Fruit fly (Drosophila melanogaster) whole organism, wandering third instar larva: ENCODE results near the gene TAF1B.

ENCODE experiments used
- Abd-B ChIP-seq: fragments of >200 bp; optimal IDR thresholded peaks from 2 replicates; lab custom pipeline; 2017; ENCODE audit warnings: missing biosample characterization, missing genetic modification characterization
- CG32264 ChIP-seq: fragments of 200-800 bp; sonication (Bioruptor generic); optimal IDR thresholded peaks from 2 replicates; lab custom pipeline; 2016; ENCODE audit warnings: missing biosample characterization, missing genetic modification characterization
- CG9705 ChIP-seq: fragments of 200-800 bp; sonication (Bioruptor generic); optimal IDR thresholded peaks from 2 replicates; lab custom pipeline; 2018; ENCODE audit warnings: missing biosample characterization, mild to moderate bottlenecking, missing genetic modification characterization
- CrebA ChIP-seq: fragments of 200-800 bp; sonication (Bioruptor generic); optimal IDR thresholded peaks from 2 replicates; lab custom pipeline; 2016; ENCODE audit warnings: missing biosample characterization, mild to moderate bottlenecking, missing genetic modification characterization, borderline replicate concordance
- Dfd ChIP-seq: fragments of >200 bp; optimal IDR thresholded peaks from 2 replicates; lab custom pipeline; 2017; ENCODE audit warnings: missing biosample characterization, missing genetic modification characterization
- Dif ChIP-seq: fragments of 200-275, 200-300 bp; sonication (Bioruptor generic); optimal IDR thresholded peaks from 2 replicates; lab custom pipeline; 2018; ENCODE audit warnings: missing biosample characterization, missing genetic modification characterization; ENCODE audit not compliant: partially characterized antibody
- GATAd ChIP-seq: sonication (Bioruptor generic); optimal IDR thresholded peaks from 2 replicates; lab custom pipeline; 2016; ENCODE audit warnings: missing biosample characterization, missing genetic modification characterization
- HLH106 ChIP-seq: fragments of 200-800 bp; optimal IDR thresholded peaks from 3 replicates; lab custom pipeline; 2019; ENCODE audit warnings: missing biosample characterization, mild to moderate bottlenecking, missing genetic modification characterization, moderate library complexity
- Hnf4 ChIP-seq: fragments of 200-800 bp; sonication (Bioruptor generic); optimal IDR thresholded peaks from 2 replicates; lab custom pipeline; 2016; ENCODE audit warnings: missing biosample characterization, mild to moderate bottlenecking, missing genetic modification characterization
- Hr78 ChIP-seq: fragments of >200 bp; optimal IDR thresholded peaks from 2 replicates; lab custom pipeline; 2017; ENCODE audit warnings: missing biosample characterization, missing genetic modification characterization
- Hr83 ChIP-seq: fragments of 200-300 bp; sonication (Bioruptor generic); optimal IDR thresholded peaks from 2 replicates; lab custom pipeline; 2016; ENCODE audit warnings: missing biosample characterization, mild to moderate bottlenecking, missing genetic modification characterization, moderate library complexity; ENCODE audit not compliant: poor library complexity, severe bottlenecking
- Jra ChIP-seq: sonication (Bioruptor generic); optimal IDR thresholded peaks from 2 replicates; lab custom pipeline; 2016; ENCODE audit warnings: missing biosample characterization, missing genetic modification characterization
- Mio ChIP-seq: sonication (Bioruptor generic); optimal IDR thresholded peaks from 2 replicates; lab custom pipeline; 2016; ENCODE audit warnings: missing biosample characterization, missing genetic modification characterization
- Myc ChIP-seq: fragments of >200 bp; optimal IDR thresholded peaks from 2 replicates; lab custom pipeline; 2017
- N ChIP-seq: fragments of >200 bp; optimal IDR thresholded peaks from 2 replicates; lab custom pipeline; 2018; ENCODE audit warnings: missing biosample characterization, missing external identifiers, missing genetic modification characterization
- OdsH ChIP-seq: fragments of 200-800 bp; sonication (Bioruptor generic); optimal IDR thresholded peaks from 2 replicates; lab custom pipeline; 2016; ENCODE audit warnings: missing biosample characterization, mild to moderate bottlenecking, missing genetic modification characterization
- Rel ChIP-seq, 2 experiments: fragments of 200-800 bp; sonication (Bioruptor generic) in 1 of 2; optimal IDR thresholded peaks; 2 replicates in 1 of 2; 3 replicates in 1 of 2; lab custom pipeline; 2016 to 2019; ENCODE audit warnings: mild to moderate bottlenecking in 2 of 2, missing biosample characterization in 2 of 2, missing genetic modification characterization in 2 of 2, moderate library complexity in 1 of 2
- Sp1 ChIP-seq: fragments of 200-800 bp; sonication (Bioruptor generic); optimal IDR thresholded peaks from 3 replicates; lab custom pipeline; 2019; ENCODE audit warnings: missing biosample characterization, mild to moderate bottlenecking, missing genetic modification characterization, moderate library complexity
- Vsx2 ChIP-seq: fragments of 200-300, 225-300 bp; sonication (Bioruptor generic); optimal IDR thresholded peaks from 2 replicates; lab custom pipeline; 2018; ENCODE audit warnings: missing biosample characterization, missing genetic modification characterization; ENCODE audit not compliant: partially characterized antibody
- br ChIP-seq: fragments of 200-800 bp; sonication (Bioruptor generic); optimal IDR thresholded peaks from 2 replicates; lab custom pipeline; 2016; ENCODE audit warnings: missing biosample characterization, missing genetic modification characterization
- brk ChIP-seq: fragments of 200-800 bp; sonication (Bioruptor generic); optimal IDR thresholded peaks from 2 replicates; lab custom pipeline; 2016; ENCODE audit warnings: missing biosample characterization, mild to moderate bottlenecking, missing genetic modification characterization
- dl ChIP-seq, 2 experiments: fragments of 175-275, 200-275 bp in 1 of 2; fragments of 200-275 bp in 1 of 2; sonication (Bioruptor generic); optimal IDR thresholded peaks; lab custom pipeline; 2018; ENCODE audit warnings: mild to moderate bottlenecking in 2 of 2, missing biosample characterization in 2 of 2, missing genetic modification characterization in 2 of 2, moderate library complexity in 2 of 2; ENCODE audit not compliant: partially characterized antibody in 2 of 2, insufficient read depth in 1 of 2
- dmrt93B ChIP-seq: fragments of 200-800 bp; sonication (Bioruptor generic); optimal IDR thresholded peaks from 2 replicates; lab custom pipeline; 2018; ENCODE audit warnings: missing biosample characterization, mild to moderate bottlenecking, missing genetic modification characterization
- dsf ChIP-seq: sonication (Bioruptor generic); optimal IDR thresholded peaks from 2 replicates; lab custom pipeline; 2016; ENCODE audit warnings: missing biosample characterization, missing genetic modification characterization, borderline replicate concordance
- ey ChIP-seq: fragments of 200-800 bp; sonication (Bioruptor generic); optimal IDR thresholded peaks from 2 replicates; lab custom pipeline; 2016; ENCODE audit warnings: missing biosample characterization, missing genetic modification characterization
- foxo ChIP-seq, 2 experiments: fragments of 200-800 bp; sonication (Bioruptor generic); optimal IDR thresholded peaks; 2 replicates in 1 of 2; 3 replicates in 1 of 2; lab custom pipeline; 2016 to 2017; ENCODE audit warnings: missing biosample characterization in 2 of 2, missing genetic modification characterization in 2 of 2
- fru ChIP-seq: fragments of 200-800 bp; sonication (Bioruptor generic); optimal IDR thresholded peaks from 3 replicates; lab custom pipeline; 2016; ENCODE audit warnings: missing biosample characterization, mild to moderate bottlenecking, missing genetic modification characterization
- h ChIP-seq: fragments of 200-800 bp; sonication (Bioruptor generic); optimal IDR thresholded peaks from 3 replicates; lab custom pipeline; 2016; ENCODE audit warnings: missing biosample characterization, mild to moderate bottlenecking, missing genetic modification characterization
- jim ChIP-seq: fragments of 175-275, 200-325 bp; sonication (Bioruptor generic); optimal IDR thresholded peaks from 2 replicates; lab custom pipeline; 2016; ENCODE audit warnings: missing biosample characterization, mild to moderate bottlenecking, missing genetic modification characterization
- lola ChIP-seq: fragments of >200 bp; optimal IDR thresholded peaks from 2 replicates; lab custom pipeline; 2017; ENCODE audit warnings: missing biosample characterization, missing genetic modification characterization
- pan ChIP-seq: fragments of >200 bp; optimal IDR thresholded peaks from 2 replicates; lab custom pipeline; 2017
- psq ChIP-seq: fragments of 200-800 bp; sonication (Bioruptor generic); optimal IDR thresholded peaks from 3 replicates; lab custom pipeline; 2017; ENCODE audit warnings: missing biosample characterization, mild to moderate bottlenecking, missing genetic modification characterization, moderate library complexity
- rgr ChIP-seq: fragments of 200-800 bp; sonication (Bioruptor generic); optimal IDR thresholded peaks from 3 replicates; lab custom pipeline; 2016; ENCODE audit warnings: missing biosample characterization, mild to moderate bottlenecking, missing genetic modification characterization
- sage ChIP-seq: fragments of 200-800 bp; sonication (Bioruptor generic); optimal IDR thresholded peaks from 2 replicates; lab custom pipeline; 2016; ENCODE audit warnings: missing biosample characterization, mild to moderate bottlenecking, missing genetic modification characterization
- sv ChIP-seq: fragments of 200-800 bp; sonication (Bioruptor generic); optimal IDR thresholded peaks from 3 replicates; lab custom pipeline; 2016; ENCODE audit warnings: missing biosample characterization, missing genetic modification characterization
- tai ChIP-seq: sonication (Bioruptor generic); optimal IDR thresholded peaks from 2 replicates; lab custom pipeline; 2016; ENCODE audit warnings: missing biosample characterization, missing genetic modification characterization
- usp ChIP-seq: fragments of >200 bp; optimal IDR thresholded peaks from 2 replicates; lab custom pipeline; 2017; ENCODE audit warnings: missing biosample characterization, missing genetic modification characterization
- woc ChIP-seq: sonication (Bioruptor generic); optimal IDR thresholded peaks from 2 replicates; lab custom pipeline; 2016; ENCODE audit warnings: missing biosample characterization, mild to moderate bottlenecking, missing genetic modification characterization

The TAF1B gene

dm6 chr3R:10190084-10190782 lies 46.2 kb upstream of the TAF1B start, which contains the start of gene Syn:
TSS of gene Syn (plus strand) at chr3R:10190689.
- no peak for TF ChIP-seq fru (GFP tag; lab: Kevin White, UChicago)
- TF ChIP-seq ey (GFP tag; lab: Kevin White, UChicago), result no peak
- no peak for TF ChIP-seq br (GFP tag; lab: Kevin White, UChicago)
- TF ChIP-seq Mio (GFP tag; lab: Kevin White, UChicago), result no peak
- no peak for TF ChIP-seq dl (GFP tag; optimal IDR thresholded peaks at IDR 0.05; lab: Kevin White, UChicago; ENCODE audit: insufficient read depth in 1 of 2, partially characterized antibody in 2 of 2)
- TF ChIP-seq, all 38 proteins: peak for 0

dm6 chr3R:10189520-10189919 lies 45.5 kb upstream of the TAF1B start, which contains the start of gene CG12814:
TSS of gene CG12814 (minus strand) at chr3R:10189603.
- no peak for TF ChIP-seq Hr78
- TF ChIP-seq Jra (GFP tag; lab: Kevin White, UChicago), result no peak
- no peak for TF ChIP-seq h (GFP tag; lab: Kevin White, UChicago)
- no peak for TF ChIP-seq Myc (lab: Kevin White, UChicago)
- no peak for TF ChIP-seq GATAd
- TF ChIP-seq Dfd (GFP tag; lab: Kevin White, UChicago), result no peak
- TF ChIP-seq OdsH (GFP tag; lab: Kevin White, UChicago), result no peak
- no peak for TF ChIP-seq lola (GFP tag; lab: Kevin White, UChicago)
- TF ChIP-seq CG9705 (GFP tag; lab: Kevin White, UChicago), result no peak
- TF ChIP-seq brk, result no peak
- no peak for TF ChIP-seq Mio (GFP tag; lab: Kevin White, UChicago)
- no peak for TF ChIP-seq dsf (GFP tag; lab: Kevin White, UChicago)
- TF ChIP-seq sage, result no peak
- TF ChIP-seq CG32264 (GFP tag; lab: Kevin White, UChicago), result no peak
- TF ChIP-seq Vsx2 (GFP tag; lab: Kevin White, UChicago), result no peak
- TF ChIP-seq dmrt93B (GFP tag; lab: Kevin White, UChicago), result no peak
- no peak for TF ChIP-seq Hnf4 (GFP tag; lab: Kevin White, UChicago)
- no peak for TF ChIP-seq pan (lab: Kevin White, UChicago)
- peak; percentile 11 for TF ChIP-seq fru (GFP tag; lab: Kevin White, UChicago)
- TF ChIP-seq tai (GFP tag; lab: Kevin White, UChicago), result no peak
- TF ChIP-seq Dif (GFP tag; lab: Kevin White, UChicago), result peak; percentile 43
- peak; percentile 69 for TF ChIP-seq jim (GFP tag; lab: Kevin White, UChicago)
- no peak for TF ChIP-seq ey (GFP tag; lab: Kevin White, UChicago)
- TF ChIP-seq Rel (GFP tag; optimal IDR thresholded peaks at IDR 0.05; lab: Kevin White, UChicago), result no peak
- no peak for TF ChIP-seq Rel (tag; optimal IDR thresholded peaks at IDR 0.05; lab: Kevin White, UChicago)
- peak in 1 of 2 experiments; percentile 14 for TF ChIP-seq foxo (GFP tag; optimal IDR thresholded peaks at IDR 0.05; lab: Kevin White, UChicago)
- TF ChIP-seq br (GFP tag; lab: Kevin White, UChicago), result no peak
- peak; percentile 43 for TF ChIP-seq Sp1
- TF ChIP-seq CrebA (GFP tag; lab: Kevin White, UChicago), result no peak
- no peak for TF ChIP-seq sv (GFP tag; lab: Kevin White, UChicago)
- no peak for TF ChIP-seq HLH106 (tag; lab: Kevin White, UChicago)
- no peak for TF ChIP-seq Hr83 (GFP tag; lab: Kevin White, UChicago)
- no peak for TF ChIP-seq N
- TF ChIP-seq woc (GFP tag; lab: Kevin White, UChicago), result no peak
- peak in 1 of 2 experiments; percentile 20 for TF ChIP-seq dl (GFP tag; optimal IDR thresholded peaks at IDR 0.05; lab: Kevin White, UChicago; ENCODE audit: insufficient read depth in 1 of 2, partially characterized antibody in 2 of 2)
- peak; percentile 98 for TF ChIP-seq psq (GFP tag; lab: Kevin White, UChicago)
- no peak for TF ChIP-seq Abd-B
- TF ChIP-seq rgr (GFP tag; lab: Kevin White, UChicago), result no peak
- no peak for TF ChIP-seq usp (GFP tag; lab: Kevin White, UChicago)
